Worm (Caenorhabditis elegans) whole organism, L2 larva: ENCODE data around the gene otpl-7.
A peak's percentile ranks its signal among the peaks of the same experiment; 100 is the strongest.

ENCODE experiments used
- C34F6.9 ChIP-seq: fragments of 150-350 bp; optimal IDR thresholded peaks from 2 replicates; lab custom pipeline; 2014; ENCODE audit warnings: missing biosample characterization, missing genetic modification characterization
- F13H6.1 ChIP-seq: sonication (generic microtip); optimal IDR thresholded peaks from 2 replicates; lab custom pipeline; 2016; ENCODE audit warnings: missing genetic modification characterization, missing compliant biosample characterization
- R02D3.7 ChIP-seq: fragments of 150-350 bp; optimal IDR thresholded peaks from 2 replicates; lab custom pipeline; 2014; ENCODE audit warnings: missing biosample characterization, missing genetic modification characterization
- Y55F3AM.14 ChIP-seq: fragments of 200-800 bp; sonication (Bioruptor generic); optimal IDR thresholded peaks from 2 replicates; lab custom pipeline; 2018; ENCODE audit warnings: mild to moderate bottlenecking, missing genetic modification characterization, missing compliant biosample characterization
- alr-1 ChIP-seq: fragments of 150-350 bp; optimal IDR thresholded peaks from 2 replicates; lab custom pipeline; 2014; ENCODE audit warnings: missing biosample characterization, missing genetic modification characterization
- blmp-1 ChIP-seq: sonication (generic microtip); optimal IDR thresholded peaks from 2 replicates; lab custom pipeline; 2017; ENCODE audit warnings: missing genetic modification characterization, mild to moderate bottlenecking, missing compliant biosample characterization, antibody characterized with exemption, moderate library complexity; ENCODE audit not compliant: insufficient read depth
- ceh-16 ChIP-seq: fragments of 150-350 bp; optimal IDR thresholded peaks from 2 replicates; lab custom pipeline; 2014; ENCODE audit warnings: missing biosample characterization, missing genetic modification characterization
- ceh-82 ChIP-seq: fragments of 150-350 bp; optimal IDR thresholded peaks from 2 replicates; lab custom pipeline; 2014; ENCODE audit warnings: missing biosample characterization, missing genetic modification characterization
- crh-2 ChIP-seq: sonication (generic microtip); optimal IDR thresholded peaks from 2 replicates; lab custom pipeline; 2017; ENCODE audit warnings: missing biosample characterization, missing genetic modification characterization
- dmd-4 ChIP-seq: sonication (generic microtip); optimal IDR thresholded peaks from 2 replicates; lab custom pipeline; 2017; ENCODE audit warnings: missing biosample characterization, missing genetic modification characterization
- egl-27 ChIP-seq: sonication (generic microtip); optimal IDR thresholded peaks from 3 replicates; lab custom pipeline; 2017; ENCODE audit warnings: missing biosample characterization, missing genetic modification reagents, missing genetic modification characterization
- elt-1 ChIP-seq: fragments of 150-350 bp; optimal IDR thresholded peaks from 2 replicates; lab custom pipeline; 2014; ENCODE audit warnings: missing biosample characterization, missing genetic modification characterization
- elt-3 ChIP-seq: sonication (generic microtip); optimal IDR thresholded peaks from 2 replicates; lab custom pipeline; 2017; ENCODE audit warnings: missing biosample characterization, missing genetic modification characterization
- fos-1 ChIP-seq: fragments of 150-350 bp; optimal IDR thresholded peaks from 2 replicates; lab custom pipeline; 2014; ENCODE audit warnings: missing biosample characterization, missing genetic modification characterization
- gmeb-1 ChIP-seq: fragments of 150-350 bp; optimal IDR thresholded peaks from 2 replicates; lab custom pipeline; 2014; ENCODE audit warnings: missing biosample characterization, missing genetic modification characterization
- lin-11 ChIP-seq: fragments of 150-350 bp; sonication (generic microtip); optimal IDR thresholded peaks from 2 replicates; lab custom pipeline; 2014; ENCODE audit warnings: missing biosample characterization, missing genetic modification characterization, inconsistent platforms, mixed read lengths
- lin-13 ChIP-seq: fragments of 150-350 bp; optimal IDR thresholded peaks from 2 replicates; lab custom pipeline; 2014; ENCODE audit warnings: missing biosample characterization, missing genetic modification reagents, missing genetic modification characterization
- lin-39 ChIP-seq: fragments of 150-350 bp; optimal IDR thresholded peaks from 2 replicates; lab custom pipeline; 2014; ENCODE audit warnings: missing biosample characterization, missing genetic modification reagents, missing genetic modification characterization
- lsy-2 ChIP-seq, 2 experiments: fragments of 150-350 bp in 1 of 2; sonication (generic microtip) in 1 of 2; optimal IDR thresholded peaks; 2 replicates each; lab custom pipeline; 2014 to 2017; ENCODE audit warnings: missing biosample characterization in 2 of 2, missing genetic modification characterization in 2 of 2
- mab-5 ChIP-seq: fragments of 150-350 bp; optimal IDR thresholded peaks from 2 replicates; lab custom pipeline; 2014; ENCODE audit warnings: missing biosample characterization, missing genetic modification characterization
- mbf-1 ChIP-seq: sonication (generic microtip); optimal IDR thresholded peaks from 2 replicates; lab custom pipeline; 2017; ENCODE audit warnings: missing biosample characterization, missing genetic modification characterization
- mdl-1 ChIP-seq, 2 experiments: fragments of 150-350 bp in 1 of 2; sonication (generic microtip) in 1 of 2; optimal IDR thresholded peaks; 2 replicates each; lab custom pipeline; 2017; ENCODE audit warnings: missing biosample characterization in 2 of 2, missing genetic modification characterization in 2 of 2
- nhr-10 ChIP-seq: sonication (generic microtip); optimal IDR thresholded peaks from 2 replicates; lab custom pipeline; 2017; ENCODE audit warnings: missing biosample characterization, missing genetic modification characterization
- nhr-11 ChIP-seq: fragments of 150-350 bp; optimal IDR thresholded peaks from 2 replicates; lab custom pipeline; 2014; ENCODE audit warnings: missing biosample characterization, missing genetic modification characterization
- nhr-12 ChIP-seq: fragments of 150-350 bp; optimal IDR thresholded peaks from 2 replicates; lab custom pipeline; 2014; ENCODE audit warnings: missing biosample characterization, missing genetic modification characterization
- nhr-129 ChIP-seq: fragments of 150-350 bp; optimal IDR thresholded peaks from 2 replicates; lab custom pipeline; 2014; ENCODE audit warnings: missing biosample characterization, missing genetic modification characterization
- nhr-23 ChIP-seq: fragments of 150-350 bp; optimal IDR thresholded peaks from 2 replicates; lab custom pipeline; 2014; ENCODE audit warnings: missing biosample characterization, missing genetic modification reagents, missing genetic modification characterization
- nhr-237 ChIP-seq: fragments of 150-350 bp; optimal IDR thresholded peaks from 2 replicates; lab custom pipeline; 2014; ENCODE audit warnings: missing biosample characterization, missing genetic modification characterization
- nhr-25 ChIP-seq: fragments of 150-350 bp; sonication (generic microtip); optimal IDR thresholded peaks from 3 replicates; lab custom pipeline; 2014; ENCODE audit warnings: missing biosample characterization, missing genetic modification characterization
- nhr-6 ChIP-seq: fragments of 150-350 bp; optimal IDR thresholded peaks from 2 replicates; lab custom pipeline; 2014; ENCODE audit warnings: missing biosample characterization, missing genetic modification characterization
- peb-1 ChIP-seq: fragments of 150-350 bp; optimal IDR thresholded peaks from 2 replicates; lab custom pipeline; 2014; ENCODE audit warnings: missing biosample characterization, missing genetic modification characterization
- sem-4 ChIP-seq: fragments of 150-350 bp; optimal IDR thresholded peaks from 2 replicates; lab custom pipeline; 2014; ENCODE audit warnings: missing biosample characterization, missing genetic modification reagents, missing genetic modification characterization
- skn-1 ChIP-seq: sonication (generic microtip); optimal IDR thresholded peaks from 2 replicates; lab custom pipeline; 2017; ENCODE audit warnings: missing biosample characterization, missing genetic modification characterization
- sma-3 ChIP-seq: sonication (generic microtip); optimal IDR thresholded peaks from 2 replicates; lab custom pipeline; 2016; ENCODE audit warnings: missing genetic modification reagents, missing genetic modification characterization, missing compliant biosample characterization
- sma-9 ChIP-seq, 2 experiments: fragments of 150-350 bp in 1 of 2; sonication (generic microtip) in 1 of 2; optimal IDR thresholded peaks; 2 replicates each; lab custom pipeline; 2014 to 2016; ENCODE audit warnings: missing genetic modification characterization in 2 of 2, mild to moderate bottlenecking in 1 of 2, missing biosample characterization in 1 of 2, missing compliant biosample characterization in 1 of 2, missing genetic modification reagents in 1 of 2, moderate library complexity in 1 of 2
- snpc-4 ChIP-seq: fragments of 150-350 bp; optimal IDR thresholded peaks from 2 replicates; lab custom pipeline; 2014; ENCODE audit warnings: missing biosample characterization, missing genetic modification characterization
- unc-39 ChIP-seq: fragments of 150-350 bp; optimal IDR thresholded peaks from 2 replicates; lab custom pipeline; 2014; ENCODE audit warnings: missing biosample characterization, missing genetic modification characterization
- unc-55 ChIP-seq: fragments of 150-350 bp; sonication (generic microtip); optimal IDR thresholded peaks from 3 replicates; lab custom pipeline; 2014; ENCODE audit warnings: missing biosample characterization, missing genetic modification reagents, missing genetic modification characterization
- unc-62 ChIP-seq: fragments of 150-350 bp; optimal IDR thresholded peaks from 2 replicates; lab custom pipeline; 2014; ENCODE audit warnings: missing biosample characterization, missing genetic modification reagents, missing genetic modification characterization
- zag-1 ChIP-seq: fragments of 150-350 bp; optimal IDR thresholded peaks from 2 replicates; lab custom pipeline; 2014; ENCODE audit warnings: missing biosample characterization, missing genetic modification characterization
- ztf-11 ChIP-seq: sonication (generic microtip); optimal IDR thresholded peaks from 2 replicates; lab custom pipeline; 2017; ENCODE audit warnings: missing biosample characterization, missing genetic modification characterization
- ztf-4 ChIP-seq: fragments of 150-350 bp; optimal IDR thresholded peaks from 2 replicates; lab custom pipeline; 2014; ENCODE audit warnings: missing biosample characterization, missing genetic modification characterization

Gene otpl-7

DNA sequence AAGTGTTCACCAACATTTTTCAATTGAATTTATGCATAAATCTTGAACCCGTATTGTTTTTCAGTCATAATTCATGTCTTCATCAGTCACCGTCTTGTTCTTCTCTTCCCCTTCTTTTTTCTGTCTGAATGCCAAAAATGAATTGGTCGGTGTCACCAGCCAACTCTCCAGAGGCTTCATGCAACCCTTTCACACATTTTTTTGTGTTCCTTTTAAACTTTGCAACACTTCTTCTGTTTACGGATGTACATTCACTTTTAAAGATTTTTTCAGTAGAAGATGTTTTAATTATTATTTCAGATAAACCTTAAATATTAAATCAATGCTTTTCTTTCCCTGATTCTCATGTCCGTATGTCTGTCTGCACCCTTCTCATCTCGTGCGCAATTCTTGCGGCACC, 39.6 kb downstream of the otpl-7 start, which contains the start of gene acr-16:
Gene acr-16, plus strand, starts transcription at position 301 of the 400 bp plus-strand sequence.
- TF ChIP-seq mdl-1 (tag; optimal IDR thresholded peaks at IDR 0.05; lab: Kevin White, UChicago) (no peak), R02D3.7 (tag; lab: Kevin White, UChicago) (no peak), ztf-11 (no peak), sma-3 (GFP tag; lab: Kevin White, UChicago) (no peak), snpc-4 (no peak), lin-13 (GFP tag; lab: Kevin White, UChicago) (no peak), mab-5 (no peak), lin-11 (tag; lab: Kevin White, UChicago) (no peak), zag-1 (tag; lab: Kevin White, UChicago) (no peak), lin-39 (tag; lab: Kevin White, UChicago) (no peak), nhr-11 (no peak)

DNA sequence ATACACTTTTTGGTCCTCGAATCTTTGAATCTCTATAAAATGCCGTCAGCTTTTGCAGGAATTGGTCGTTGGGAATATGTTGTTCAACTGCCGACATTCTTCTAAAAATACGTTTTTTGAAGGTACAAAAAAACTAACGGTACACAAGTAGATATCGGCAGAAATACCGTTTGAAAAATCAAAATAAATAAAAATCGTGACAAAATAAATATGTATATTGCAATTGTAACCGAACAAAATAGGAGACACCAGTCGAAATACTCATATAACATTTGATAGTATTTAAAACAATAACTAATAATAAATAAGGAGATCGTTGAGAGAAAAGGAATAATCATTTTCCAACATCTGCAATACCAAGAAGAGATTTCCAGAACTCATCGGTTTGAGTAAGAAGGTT, 43.8 kb downstream of the otpl-7 start, which contains the start of gene F25G6.8:
Gene F25G6.8, minus strand, starts transcription at position 101 of the 400 bp plus-strand sequence.
- TF ChIP-seq nhr-25 (no peak), sma-9 (GFP tag; optimal IDR thresholded peaks at IDR 0.05; lab: Kevin White, UChicago) (no peak), sma-9 (tag; optimal IDR thresholded peaks at IDR 0.05; lab: Kevin White, UChicago) (no peak), nhr-129 (tag; lab: Kevin White, UChicago) (no peak), F13H6.1 (no peak), dmd-4 (tag; lab: Kevin White, UChicago) (no peak), ztf-4 (tag; lab: Kevin White, UChicago) (no peak), Y55F3AM.14 (no peak), unc-55 (GFP tag; lab: Kevin White, UChicago) (no peak), blmp-1 (tag; lab: Kevin White, UChicago) (no peak), elt-1 (no peak), mdl-1 (tag; optimal IDR thresholded peaks at IDR 0.05; lab: Kevin White, UChicago) (no peak), sem-4 (no peak)

- no peak for TF ChIP-seq zag-1 (tag; lab: Kevin White, UChicago)
- no peak for TF ChIP-seq fos-1
- TF ChIP-seq lsy-2 (tag; optimal IDR thresholded peaks at IDR 0.05; lab: Kevin White, UChicago) = no peak
- no peak for TF ChIP-seq C34F6.9 (tag; lab: Kevin White, UChicago)
- no peak for TF ChIP-seq unc-55 (GFP tag; lab: Kevin White, UChicago)
- no peak for TF ChIP-seq gmeb-1
- TF ChIP-seq lin-11 (tag; lab: Kevin White, UChicago) = no peak
- TF ChIP-seq nhr-25 = no peak
- TF ChIP-seq nhr-12 (tag; lab: Kevin White, UChicago) = no peak
- TF ChIP-seq sma-9 (GFP tag; optimal IDR thresholded peaks at IDR 0.05; lab: Kevin White, UChicago) = no peak
- no peak for TF ChIP-seq sma-9 (tag; optimal IDR thresholded peaks at IDR 0.05; lab: Kevin White, UChicago)
- TF ChIP-seq alr-1 (tag; lab: Kevin White, UChicago) = no peak
- TF ChIP-seq skn-1 (tag; lab: Kevin White, UChicago) = no peak
- no peak for TF ChIP-seq unc-62
- no peak for TF ChIP-seq snpc-4
- no peak for TF ChIP-seq ceh-16
- TF ChIP-seq, all 48 proteins: peak for 0
Measured at ce11 chrV:8569172-8569571, 47.9 kb downstream of the otpl-7 start.

DNA sequence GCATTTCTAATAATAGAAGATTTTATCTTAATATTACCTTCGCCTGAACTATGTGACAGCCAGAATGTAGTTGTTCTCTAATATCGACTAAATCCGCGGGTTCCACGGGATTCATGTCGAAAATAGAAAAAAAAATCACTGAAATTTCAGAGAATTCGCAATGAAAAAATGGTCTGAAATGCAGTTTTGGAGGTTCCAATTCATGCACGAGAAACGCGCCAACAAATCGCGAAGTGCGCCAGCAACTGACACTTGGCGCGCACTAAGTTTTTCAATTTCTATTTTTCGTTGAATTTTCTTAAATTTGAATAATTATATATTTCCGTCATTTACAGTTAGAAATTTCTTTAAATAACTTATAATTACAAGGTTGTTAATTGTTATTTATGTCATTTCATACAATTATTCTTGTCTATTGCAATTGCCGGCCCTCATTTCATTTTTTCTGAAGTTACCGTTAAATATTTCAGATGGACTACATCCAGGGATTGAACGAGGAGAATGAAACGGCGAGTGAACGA, 48.6 kb downstream of the otpl-7 start, which contains the start of the genes F25G6.9 and symk-1:
Gene F25G6.9, minus strand, starts transcription at position 160 of the 521 bp plus-strand sequence.
Gene symk-1, plus strand, starts transcription at position 471 of the 521 bp plus-strand sequence.
- peak; percentile 63 for TF ChIP-seq crh-2 (tag; lab: Kevin White, UChicago)
- TF ChIP-seq ceh-82 (tag; lab: Kevin White, UChicago) = no peak
- peak; percentile 41 for TF ChIP-seq lin-11 (tag; lab: Kevin White, UChicago)
- no peak for TF ChIP-seq dmd-4 (tag; lab: Kevin White, UChicago)
- no peak for TF ChIP-seq nhr-23
- no peak for TF ChIP-seq ceh-16
- no peak for TF ChIP-seq nhr-237 (tag; lab: Kevin White, UChicago)
- no peak for TF ChIP-seq egl-27 (tag; lab: Kevin White, UChicago)
- no peak for TF ChIP-seq elt-1
- no peak for TF ChIP-seq peb-1 (tag; lab: Kevin White, UChicago)
- no peak for TF ChIP-seq lin-39 (tag; lab: Kevin White, UChicago)
- TF ChIP-seq nhr-10 (tag; lab: Kevin White, UChicago) = no peak
- no peak for TF ChIP-seq nhr-6 (tag; lab: Kevin White, UChicago)
- peak; percentile 33 for TF ChIP-seq R02D3.7 (tag; lab: Kevin White, UChicago)
- peak; percentile 45 for TF ChIP-seq mab-5
- no peak for TF ChIP-seq elt-3
- no peak for TF ChIP-seq sem-4
- TF ChIP-seq nhr-25 = no peak
- TF ChIP-seq zag-1 (tag; lab: Kevin White, UChicago) = no peak
- peak; percentile 20 for TF ChIP-seq nhr-129 (tag; lab: Kevin White, UChicago)
- TF ChIP-seq sma-9 (GFP tag; optimal IDR thresholded peaks at IDR 0.05; lab: Kevin White, UChicago) = peak; percentile 68
- no peak for TF ChIP-seq sma-9 (tag; optimal IDR thresholded peaks at IDR 0.05; lab: Kevin White, UChicago)
- TF ChIP-seq unc-55 (GFP tag; lab: Kevin White, UChicago) = peak; percentile 77
- TF ChIP-seq nhr-12 (tag; lab: Kevin White, UChicago) = no peak
- no peak for TF ChIP-seq skn-1 (tag; lab: Kevin White, UChicago)
- TF ChIP-seq unc-39 (tag; lab: Kevin White, UChicago) = no peak
- no peak for TF ChIP-seq alr-1 (tag; lab: Kevin White, UChicago)
- peak; percentile 46 for TF ChIP-seq sma-3 (GFP tag; lab: Kevin White, UChicago)
- TF ChIP-seq blmp-1 (tag; lab: Kevin White, UChicago) = no peak
- TF ChIP-seq F13H6.1 = peak; percentile 51
- TF ChIP-seq C34F6.9 (tag; lab: Kevin White, UChicago) = no peak
- TF ChIP-seq unc-62 = no peak
- TF ChIP-seq mdl-1 (tag; optimal IDR thresholded peaks at IDR 0.05; lab: Kevin White, UChicago) = no peak
- TF ChIP-seq lsy-2 (tag; optimal IDR thresholded peaks at IDR 0.05; lab: Kevin White, UChicago) = peak; percentile 66 to 81
- no peak for TF ChIP-seq nhr-11
- peak; percentile 37 for TF ChIP-seq snpc-4
- no peak for TF ChIP-seq mbf-1 (tag; lab: Kevin White, UChicago)
- peak; percentile 18 for TF ChIP-seq fos-1
